Worm (Caenorhabditis elegans) whole organism, L4 larva: ENCODE results near the gene ssr-2.
A peak's percentile ranks its signal among the peaks of the same experiment; 100 is the strongest.

Source experiments
- D1046.2 ChIP-seq: fragments of 200-800 bp; sonication (Bioruptor generic); IDR thresholded peaks from 2 replicates; pipeline ENCODE4 v1.3.6; 2022; ENCODE audit warnings: missing genetic modification characterization, missing compliant biosample characterization
- F26F4.8 ChIP-seq: fragments of 200-800 bp; sonication (Bioruptor generic); conservative IDR thresholded peaks from 2 replicates; pipeline ENCODE4 v1.3.6; 2022; ENCODE audit warnings: missing genetic modification characterization, missing compliant biosample characterization
- F37D6.2 ChIP-seq: sonication (generic microtip); optimal IDR thresholded peaks from 2 replicates; lab custom pipeline; 2016; ENCODE audit warnings: mild to moderate bottlenecking, missing genetic modification characterization, missing compliant biosample characterization
- F49E8.2 ChIP-seq: sonication (generic microtip); optimal IDR thresholded peaks from 2 replicates; lab custom pipeline; 2016; ENCODE audit warnings: missing compliant biosample characterization, mild to moderate bottlenecking, missing genetic modification characterization, borderline replicate concordance
- R02D3.7 ChIP-seq: fragments of 150-350 bp; sonication (generic microtip); optimal IDR thresholded peaks from 3 replicates; lab custom pipeline; 2014; ENCODE audit warnings: missing biosample characterization, missing genetic modification characterization
- T20F7.1 ChIP-seq: fragments of 200-800 bp; sonication (Bioruptor generic); optimal IDR thresholded peaks from 2 replicates; lab custom pipeline; 2018; ENCODE audit warnings: mild to moderate bottlenecking, missing genetic modification characterization, missing compliant biosample characterization
- Y48G9A.11 ChIP-seq: fragments of 200-800 bp; sonication (Bioruptor generic); IDR thresholded peaks from 2 replicates; pipeline ENCODE4 v1.3.6; 2022; ENCODE audit warnings: missing genetic modification reagents, missing genetic modification characterization, missing compliant biosample characterization
- Y75B8A.6 ChIP-seq: fragments of 200-800 bp; sonication (Bioruptor generic); IDR thresholded peaks from 2 replicates; pipeline ENCODE4 v1.3.6; 2022; ENCODE audit warnings: missing genetic modification reagents, missing genetic modification characterization, missing compliant biosample characterization
- ZK337.2 ChIP-seq: fragments of 200-800 bp; sonication (Bioruptor generic); IDR thresholded peaks from 2 replicates; pipeline ENCODE4 v1.3.6; 2022; ENCODE audit warnings: missing genetic modification reagents, missing genetic modification characterization, missing compliant biosample characterization
- ZK546.5 ChIP-seq, 2 experiments: sonication (generic microtip); optimal IDR thresholded peaks; 2 replicates each; lab custom pipeline; 2017; ENCODE audit warnings: missing biosample characterization in 2 of 2, missing genetic modification characterization in 2 of 2
- aly-2 ChIP-seq: sonication (generic microtip); optimal IDR thresholded peaks from 2 replicates; lab custom pipeline; 2018; ENCODE audit warnings: missing biosample characterization, missing genetic modification characterization
- ama-1 ChIP-seq: fragments of 150-350 bp; optimal IDR thresholded peaks from 2 replicates; lab custom pipeline; 2014; ENCODE audit warnings: inconsistent platforms, mixed read lengths
- arid-1 ChIP-seq: fragments of 200-800 bp; sonication (Bioruptor generic); conservative IDR thresholded peaks from 2 replicates; pipeline ENCODE4 v1.3.6; 2022; ENCODE audit warnings: missing genetic modification reagents, missing genetic modification characterization, missing compliant biosample characterization
- ctbp-1 ChIP-seq: fragments of 200-800 bp; sonication (Bioruptor generic); IDR thresholded peaks from 2 replicates; pipeline ENCODE4 v1.3.6; 2022; ENCODE audit warnings: missing genetic modification reagents, missing genetic modification characterization, missing compliant biosample characterization
- daf-12 ChIP-seq: fragments of 150-350 bp; optimal IDR thresholded peaks from 2 replicates; lab custom pipeline; 2014; ENCODE audit warnings: missing biosample characterization, missing genetic modification reagents, missing genetic modification characterization
- daf-19 ChIP-seq: fragments of 200-800 bp; sonication (Bioruptor generic); conservative IDR thresholded peaks from 2 replicates; pipeline ENCODE4 v1.3.6; 2022; ENCODE audit warnings: missing genetic modification characterization, missing compliant biosample characterization
- dmd-6 ChIP-seq: fragments of 200-800 bp; sonication (Bioruptor generic); IDR thresholded peaks from 2 replicates; pipeline ENCODE4 v1.3.6; 2022; ENCODE audit warnings: missing genetic modification reagents, missing genetic modification characterization, missing compliant biosample characterization
- dpl-1 ChIP-seq: fragments of 150-350 bp; optimal IDR thresholded peaks from 2 replicates; lab custom pipeline; 2014; ENCODE audit warnings: missing biosample characterization, missing genetic modification reagents, missing genetic modification characterization
- duxl-1 ChIP-seq: sonication (generic microtip); optimal IDR thresholded peaks from 2 replicates; lab custom pipeline; 2016; ENCODE audit warnings: mild to moderate bottlenecking, missing genetic modification characterization, moderate library complexity, missing compliant biosample characterization; ENCODE audit not compliant: poor library complexity
- dve-1 ChIP-seq: sonication (generic microtip); optimal IDR thresholded peaks from 2 replicates; lab custom pipeline; 2017; ENCODE audit warnings: antibody characterized with exemption, mild to moderate bottlenecking, missing genetic modification characterization, missing compliant biosample characterization; ENCODE audit not compliant: insufficient read depth
- egl-27 ChIP-seq: sonication (generic microtip); optimal IDR thresholded peaks from 3 replicates; lab custom pipeline; 2017; ENCODE audit warnings: missing biosample characterization, missing genetic modification reagents, missing genetic modification characterization
- hmg-1.1 ChIP-seq: fragments of 200-800 bp; sonication (Bioruptor generic); IDR thresholded peaks from 2 replicates; pipeline ENCODE4 v1.3.6; 2022; ENCODE audit warnings: missing genetic modification reagents, missing genetic modification characterization, missing compliant biosample characterization
- lim-7 ChIP-seq: fragments of 200-800 bp; sonication (Bioruptor generic); IDR thresholded peaks from 2 replicates; pipeline ENCODE4 v1.3.6; 2022; ENCODE audit warnings: missing genetic modification characterization, missing compliant biosample characterization
- lin-1 ChIP-seq: fragments of 200-800 bp; sonication (Bioruptor generic); IDR thresholded peaks from 2 replicates; pipeline ENCODE4 v1.3.6; 2022; ENCODE audit warnings: missing genetic modification reagents, missing genetic modification characterization, missing compliant biosample characterization
- lin-29 ChIP-seq: fragments of 200-800 bp; sonication (Bioruptor generic); IDR thresholded peaks from 2 replicates; pipeline ENCODE4 v1.3.6; 2022; ENCODE audit warnings: missing genetic modification reagents, missing genetic modification characterization, missing compliant biosample characterization
- lin-39 ChIP-seq: fragments of 150-350 bp; optimal IDR thresholded peaks from 2 replicates; lab custom pipeline; 2014; ENCODE audit warnings: missing biosample characterization, missing genetic modification reagents, missing genetic modification characterization
- lir-3 ChIP-seq: sonication (generic microtip); optimal IDR thresholded peaks from 2 replicates; lab custom pipeline; 2016; ENCODE audit warnings: mild to moderate bottlenecking, missing genetic modification characterization, missing compliant biosample characterization
- lsy-2 ChIP-seq, 2 experiments: fragments of 150-350 bp in 1 of 2; sonication (generic microtip) in 1 of 2; optimal IDR thresholded peaks; 2 replicates each; lab custom pipeline; 2014 to 2017; ENCODE audit warnings: missing biosample characterization in 2 of 2, missing genetic modification characterization in 2 of 2
- madf-5 ChIP-seq, 2 experiments: fragments of 200-800 bp; sonication (Bioruptor generic); IDR thresholded peaks; 2 replicates each; pipeline ENCODE4 v1.3.6; 2022; ENCODE audit warnings: missing compliant biosample characterization in 2 of 2, missing genetic modification characterization in 2 of 2
- mdl-1 ChIP-seq, 2 experiments: fragments of 150-350 bp in 1 of 2; sonication (generic microtip) in 1 of 2; optimal IDR thresholded peaks; 2 replicates each; lab custom pipeline; 2014 to 2017; ENCODE audit warnings: missing biosample characterization in 2 of 2, missing genetic modification characterization in 2 of 2
- mdt-29 ChIP-seq: fragments of 200-800 bp; sonication (Bioruptor generic); IDR thresholded peaks from 2 replicates; pipeline ENCODE4 v1.3.6; 2022; ENCODE audit warnings: missing genetic modification reagents, missing genetic modification characterization, missing compliant biosample characterization
- mep-1 ChIP-seq: fragments of 150-350 bp; sonication (generic microtip); optimal IDR thresholded peaks from 3 replicates; lab custom pipeline; 2014; ENCODE audit warnings: missing biosample characterization, missing genetic modification characterization
- mxl-2 ChIP-seq: fragments of 200-800 bp; sonication (Bioruptor generic); conservative IDR thresholded peaks from 2 replicates; pipeline ENCODE4 v1.3.6; 2022; ENCODE audit warnings: missing genetic modification reagents, missing genetic modification characterization, missing compliant biosample characterization
- nhr-10 ChIP-seq: fragments of 150-350 bp; optimal IDR thresholded peaks from 2 replicates; lab custom pipeline; 2014; ENCODE audit warnings: missing biosample characterization, missing genetic modification characterization
- nhr-11 ChIP-seq: fragments of 150-350 bp; optimal IDR thresholded peaks from 2 replicates; lab custom pipeline; 2014; ENCODE audit warnings: missing biosample characterization, missing genetic modification characterization
- nhr-111 ChIP-seq: fragments of 200-800 bp; sonication (Bioruptor generic); optimal IDR thresholded peaks from 2 replicates; lab custom pipeline; 2018; ENCODE audit warnings: mild to moderate bottlenecking, missing genetic modification characterization, missing compliant biosample characterization
- nhr-237 ChIP-seq: sonication (generic microtip); optimal IDR thresholded peaks from 2 replicates; lab custom pipeline; 2017; ENCODE audit warnings: missing biosample characterization, missing genetic modification characterization
- nhr-25 ChIP-seq: sonication (generic microtip); optimal IDR thresholded peaks from 2 replicates; lab custom pipeline; 2017; ENCODE audit warnings: missing genetic modification characterization, mild to moderate bottlenecking, missing compliant biosample characterization, antibody characterized with exemption, moderate library complexity, borderline replicate concordance; ENCODE audit not compliant: insufficient read depth
- nhr-48 ChIP-seq: sonication (generic microtip); optimal IDR thresholded peaks from 2 replicates; lab custom pipeline; 2016; ENCODE audit warnings: mild to moderate bottlenecking, missing genetic modification characterization, missing compliant biosample characterization
- nhr-6 ChIP-seq: fragments of 150-350 bp; optimal IDR thresholded peaks from 2 replicates; lab custom pipeline; 2014; ENCODE audit warnings: missing biosample characterization, missing genetic modification characterization
- nhr-76 ChIP-seq: fragments of 150-350 bp; optimal IDR thresholded peaks from 2 replicates; lab custom pipeline; 2014; ENCODE audit warnings: missing biosample characterization, missing genetic modification characterization
- pha-4 ChIP-seq, 2 experiments: fragments of 150-350 bp in 1 of 2; fragments of 200-800 bp in 1 of 2; sonication (Bioruptor generic) in 1 of 2; IDR thresholded peaks in 1 of 2; optimal IDR thresholded peaks in 1 of 2; 2 replicates each; pipeline versions ENCODE4 v1.3.6 to Lab custom; 2014 to 2022; ENCODE audit warnings: missing genetic modification characterization in 2 of 2, missing genetic modification reagents in 2 of 2, missing biosample characterization in 1 of 2, missing compliant biosample characterization in 1 of 2
- php-3 ChIP-seq: fragments of 200-800 bp; sonication (Bioruptor generic); IDR thresholded peaks from 2 replicates; pipeline ENCODE4 v1.3.6; 2022; ENCODE audit warnings: missing genetic modification reagents, missing genetic modification characterization, missing compliant biosample characterization
- pqm-1 ChIP-seq: sonication (generic microtip); optimal IDR thresholded peaks from 2 replicates; lab custom pipeline; 2017; ENCODE audit warnings: missing biosample characterization, missing genetic modification characterization
- rbr-2 ChIP-seq: sonication (generic microtip); optimal IDR thresholded peaks from 2 replicates; lab custom pipeline; 2016; ENCODE audit warnings: missing genotype, missing genetic modification characterization, missing compliant biosample characterization
- saeg-2 ChIP-seq: fragments of 200-800 bp; sonication (Bioruptor generic); IDR thresholded peaks from 2 replicates; pipeline ENCODE4 v1.3.6; 2022; ENCODE audit warnings: missing genetic modification reagents, missing genetic modification characterization, missing compliant biosample characterization
- snpc-1.2 ChIP-seq: fragments of 200-800 bp; sonication (Bioruptor generic); IDR thresholded peaks from 2 replicates; pipeline ENCODE4 v1.3.6; 2022; ENCODE audit warnings: missing genetic modification reagents, missing genetic modification characterization, missing compliant biosample characterization
- spr-3 ChIP-seq: fragments of 200-800 bp; sonication (Bioruptor generic); optimal IDR thresholded peaks from 2 replicates; lab custom pipeline; 2018; ENCODE audit warnings: mild to moderate bottlenecking, missing genetic modification characterization, missing compliant biosample characterization
- unc-39 ChIP-seq: sonication (generic microtip); optimal IDR thresholded peaks from 2 replicates; lab custom pipeline; 2017; ENCODE audit warnings: missing biosample characterization, missing genetic modification characterization
- unc-62 ChIP-seq, 3 experiments: fragments of 150-350 bp in 1 of 3; sonication (generic microtip); optimal IDR thresholded peaks in 2 of 3; peaks in 1 of 3; 1 replicate in 1 of 3; 2 replicates in 2 of 3; lab custom pipeline; 2014 to 2017; ENCODE audit warnings: missing biosample characterization in 3 of 3, missing genetic modification characterization in 3 of 3, missing genetic modification reagents in 3 of 3, missing genotype in 1 of 3
- zip-11 ChIP-seq: fragments of 200-800 bp; sonication (Bioruptor generic); IDR thresholded peaks from 2 replicates; pipeline ENCODE4 v1.3.6; 2022; ENCODE audit warnings: missing genetic modification characterization, missing compliant biosample characterization

Gene ssr-2

ce11 chrX:2807390-2807789 is 20.2 kb downstream of the ssr-2 start, which contains the start of gene C14A11.5:
TSS of gene C14A11.5 (minus strand) at chrX:2807528.
- TF ChIP-seq snpc-1.2 (no peak), pqm-1 (tag; lab: Kevin White, UChicago) (no peak), mdl-1 (tag; optimal IDR thresholded peaks at IDR 0.05; lab: Kevin White, UChicago) (peak in 1 of 2 experiments; percentile 37), lim-7 (GFP tag; lab: Robert Waterston, UW) (no peak), ama-1 (no peak), lin-1 (no peak), T20F7.1 (no peak), daf-12 (no peak), madf-5 (GFP tag; IDR thresholded peaks at IDR 0.05; lab: Robert Waterston, UW) (no peak), nhr-76 (no peak), mxl-2 (GFP tag; lab: Robert Waterston, UW) (no peak), nhr-111 (GFP tag; lab: Kevin White, UChicago) (no peak), ZK546.5 (tag; optimal IDR thresholded peaks at IDR 0.05; lab: Kevin White, UChicago) (no peak), R02D3.7 (no peak), dmd-6 (GFP tag; lab: Robert Waterston, UW) (peak; percentile 18; the same call in 1 of the 2 replicates), Y48G9A.11 (GFP tag; lab: Robert Waterston, UW) (no peak), dve-1 (no peak), lsy-2 (tag; optimal IDR thresholded peaks at IDR 0.05; lab: Kevin White, UChicago) (peak; percentile 6 to 44), nhr-10 (tag; lab: Kevin White, UChicago) (no peak), egl-27 (tag; lab: Kevin White, UChicago) (no peak), lin-39 (no peak), php-3 (no peak), nhr-237 (tag; lab: Kevin White, UChicago) (no peak), spr-3 (GFP tag; lab: Kevin White, UChicago) (no peak), nhr-6 (tag; lab: Kevin White, UChicago) (no peak), F49E8.2 (tag; lab: Kevin White, UChicago) (no peak), unc-62 (GFP tag; optimal IDR thresholded peaks at IDR 0.05 in 1 of 2; lab: Kevin White, UChicago) (no peak), unc-62 (tag; optimal IDR thresholded peaks at IDR 0.05; lab: Kevin White, UChicago) (no peak), dpl-1 (GFP tag; lab: Kevin White, UChicago) (no peak), lin-29 (no peak), saeg-2 (GFP tag; lab: Robert Waterston, UW) (no peak), daf-19 (GFP tag; lab: Robert Waterston, UW) (no peak), zip-11 (GFP tag; lab: Robert Waterston, UW) (no peak), F26F4.8 (no peak), F37D6.2 (tag; lab: Kevin White, UChicago) (peak; percentile 15), nhr-48 (tag; lab: Kevin White, UChicago) (no peak), ctbp-1 (GFP tag; lab: Robert Waterston, UW) (no peak), rbr-2 (tag; lab: Kevin White, UChicago) (peak; percentile 58), hmg-1.1 (GFP tag; lab: Robert Waterston, UW) (peak; percentile 21; the same call in 1 of the 2 replicates), ZK337.2 (no peak), arid-1 (no peak), duxl-1 (tag; lab: Kevin White, UChicago) (no peak), mdt-29 (GFP tag; lab: Robert Waterston, UW) (no peak), mep-1 (tag; lab: Kevin White, UChicago) (peak; percentile 7), pha-4 (GFP tag; IDR thresholded peaks at IDR 0.05; lab: Robert Waterston, UW) (no peak), pha-4 (tag; optimal IDR thresholded peaks at IDR 0.05; lab: Kevin White, UChicago) (no peak), lir-3 (tag; lab: Kevin White, UChicago) (no peak), nhr-25 (tag; lab: Kevin White, UChicago) (no peak), unc-39 (tag; lab: Kevin White, UChicago) (no peak), nhr-11 (tag; lab: Kevin White, UChicago) (no peak), D1046.2 (GFP tag; lab: Robert Waterston, UW) (no peak), aly-2 (tag; lab: Kevin White, UChicago) (no peak), Y75B8A.6 (no peak)
